Worm (Caenorhabditis elegans): ENCODE data around the gene C49F5.3.

Gene C49F5.3

ce11 chrX:11992246-11992645 is 8.8 kb upstream of the C49F5.3 start:
- no peak for TF ChIP-seq B0035.1 (tag; optimal IDR thresholded peaks at IDR 0.05)
- TF ChIP-seq tbp1 (GFP tag; optimal IDR thresholded peaks at IDR 0.05), result no peak
- no peak for TF ChIP-seq dpff-1 (tag; optimal IDR thresholded peaks at IDR 0.05)
- peak; percentile 18; the same call in 1 of the 2 replicates for TF ChIP-seq hmg-1.2 (GFP tag; IDR thresholded peaks at IDR 0.05)
- no peak for TF ChIP-seq dpl-1 (GFP tag; optimal IDR thresholded peaks at IDR 0.05)
- no peak for TF ChIP-seq T07F8.4 (tag; optimal IDR thresholded peaks at IDR 0.05)
- TF ChIP-seq let-526 (GFP tag; IDR thresholded peaks at IDR 0.05), result no peak
- no peak for TF ChIP-seq let-607 (tag; optimal IDR thresholded peaks at IDR 0.05)

- peak; percentile 79 for TF ChIP-seq madf-6 (GFP tag; IDR thresholded peaks at IDR 0.05)
- peak; percentile 76 for TF ChIP-seq aptf-2 (GFP tag; conservative IDR thresholded peaks at IDR 0.05)
- TF ChIP-seq madf-3 (GFP tag; IDR thresholded peaks at IDR 0.05), result 0 out of 2 replicates have a peak, but pooled peaks have one; percentile 44
- TF ChIP-seq F57A8.1 (GFP tag; optimal IDR thresholded peaks at IDR 0.05), result no peak
- 0 out of 2 replicates have a peak, but pooled peaks have one; percentile 31 for TF ChIP-seq madf-8 (GFP tag; conservative IDR thresholded peaks at IDR 0.05)
- peak; percentile 89 for TF ChIP-seq efl-1 (GFP tag; optimal IDR thresholded peaks at IDR 0.05)
- TF ChIP-seq B0019.2 (GFP tag; conservative IDR thresholded peaks at IDR 0.05), result no peak
These were observed 4.5 kb upstream of the C49F5.3 start, which contains the start of gene C49F5.6 for ce11 chrX:11987900-11988364. Gene C49F5.6, plus strand, starts transcription at chrX:11988314.

ce11 chrX:11985887-11986286 is 2.5 kb upstream of the C49F5.3 start, which contains the start of gene C49F5.5:
Gene C49F5.5, plus strand, starts transcription at chrX:11986187.
- TF ChIP-seq let-526 (GFP tag; IDR thresholded peaks at IDR 0.05) (no peak), egrh-3 (GFP tag; IDR thresholded peaks at IDR 0.05) (no peak), somi-1 (GFP tag; optimal IDR thresholded peaks at IDR 0.05) (no peak), ztf-18 (tag; optimal IDR thresholded peaks at IDR 0.05) (no peak), atf-7 (tag; optimal IDR thresholded peaks at IDR 0.05) (no peak), ztf-26 (tag; optimal IDR thresholded peaks at IDR 0.05) (no peak)

- TF ChIP-seq Y79H2A.3 (GFP tag; conservative IDR thresholded peaks at IDR 0.05), result no peak
- TF ChIP-seq ztf-6 (GFP tag; IDR thresholded peaks at IDR 0.05), result no peak
- TF ChIP-seq ztf-3 (GFP tag; optimal IDR thresholded peaks at IDR 0.05), result no peak
- TF ChIP-seq nhr-179 (tag; optimal IDR thresholded peaks at IDR 0.05), result no peak
- TF ChIP-seq lin-35 (GFP tag; optimal IDR thresholded peaks at IDR 0.05), result no peak
- TF ChIP-seq sptf-2 (GFP tag; optimal IDR thresholded peaks at IDR 0.05), result no peak
- no peak for TF ChIP-seq nfyb-1 (GFP tag; IDR thresholded peaks at IDR 0.05)
- no peak for TF ChIP-seq ceh-27 (GFP tag; optimal IDR thresholded peaks at IDR 0.05)
- no peak for TF ChIP-seq B0261.1 (tag; optimal IDR thresholded peaks at IDR 0.05)
- TF ChIP-seq snpc-1.1 (tag; optimal IDR thresholded peaks at IDR 0.05; ENCODE audit: insufficient read depth), result no peak
- no peak for TF ChIP-seq zfh-2 (GFP tag; conservative IDR thresholded peaks at IDR 0.05)
- TF ChIP-seq hrde-1 (tag; optimal IDR thresholded peaks at IDR 0.05; ENCODE audit: borderline replicate concordance), result no peak
- TF ChIP-seq unc-62 (GFP tag; optimal IDR thresholded peaks at IDR 0.05), result no peak
- no peak for TF ChIP-seq Y53G8AR.9 (GFP tag; conservative IDR thresholded peaks at IDR 0.05)
These were observed 1.4 kb downstream of the C49F5.3 start, which contains the start of gene nhr-167 for ce11 chrX:11982065-11982464. Gene nhr-167, minus strand, starts transcription at chrX:11982085.
